Worm (Caenorhabditis elegans): ENCODE measurements around the gene grl-31.

- no peak for TF ChIP-seq ama-1 (optimal IDR thresholded peaks at IDR 0.05)
- TF ChIP-seq ceh-13 (GFP tag; optimal IDR thresholded peaks at IDR 0.05): no peak
- no peak for TF ChIP-seq F13C5.2 (tag; optimal IDR thresholded peaks at IDR 0.05)
- no peak for TF ChIP-seq ceh-36 (tag; optimal IDR thresholded peaks at IDR 0.05)
- no peak for TF ChIP-seq aly-1 (tag; optimal IDR thresholded peaks at IDR 0.05)
- no peak for TF ChIP-seq ets-7 (tag; optimal IDR thresholded peaks at IDR 0.05)
- no peak for TF ChIP-seq hnd-1 (tag; optimal IDR thresholded peaks at IDR 0.05)
- TF ChIP-seq B0310.2 (tag; optimal IDR thresholded peaks at IDR 0.05): no peak
- TF ChIP-seq hmg-4 (GFP tag; optimal IDR thresholded peaks at IDR 0.05): no peak
- no peak for TF ChIP-seq tbx-11 (GFP tag; IDR thresholded peaks at IDR 0.05)
- TF ChIP-seq pes-1 (GFP tag; IDR thresholded peaks at IDR 0.05): no peak
- no peak for TF ChIP-seq sea-1 (GFP tag; conservative IDR thresholded peaks at IDR 0.05)
- no peak for TF ChIP-seq scrt-1 (GFP tag; IDR thresholded peaks at IDR 0.05)
- no peak for TF ChIP-seq flt-1 (GFP tag; IDR thresholded peaks at IDR 0.05)
Measured at ce11 chrV:3585011-3585410, 27.4 kb upstream of the grl-31 start.
